Fruit fly (Drosophila melanogaster) ovary, adult (tissue): Measurements from ENCODE around the gene Spt6.

Experiments
- CG17801 ChIP-seq: fragments of 200-800 bp; optimal IDR thresholded peaks from 2 replicates; lab custom pipeline; 2019; ENCODE audit warnings: missing biosample characterization, mild to moderate bottlenecking, missing genetic modification characterization, moderate library complexity; ENCODE audit not compliant: partially characterized antibody

Gene Spt6

DNA sequence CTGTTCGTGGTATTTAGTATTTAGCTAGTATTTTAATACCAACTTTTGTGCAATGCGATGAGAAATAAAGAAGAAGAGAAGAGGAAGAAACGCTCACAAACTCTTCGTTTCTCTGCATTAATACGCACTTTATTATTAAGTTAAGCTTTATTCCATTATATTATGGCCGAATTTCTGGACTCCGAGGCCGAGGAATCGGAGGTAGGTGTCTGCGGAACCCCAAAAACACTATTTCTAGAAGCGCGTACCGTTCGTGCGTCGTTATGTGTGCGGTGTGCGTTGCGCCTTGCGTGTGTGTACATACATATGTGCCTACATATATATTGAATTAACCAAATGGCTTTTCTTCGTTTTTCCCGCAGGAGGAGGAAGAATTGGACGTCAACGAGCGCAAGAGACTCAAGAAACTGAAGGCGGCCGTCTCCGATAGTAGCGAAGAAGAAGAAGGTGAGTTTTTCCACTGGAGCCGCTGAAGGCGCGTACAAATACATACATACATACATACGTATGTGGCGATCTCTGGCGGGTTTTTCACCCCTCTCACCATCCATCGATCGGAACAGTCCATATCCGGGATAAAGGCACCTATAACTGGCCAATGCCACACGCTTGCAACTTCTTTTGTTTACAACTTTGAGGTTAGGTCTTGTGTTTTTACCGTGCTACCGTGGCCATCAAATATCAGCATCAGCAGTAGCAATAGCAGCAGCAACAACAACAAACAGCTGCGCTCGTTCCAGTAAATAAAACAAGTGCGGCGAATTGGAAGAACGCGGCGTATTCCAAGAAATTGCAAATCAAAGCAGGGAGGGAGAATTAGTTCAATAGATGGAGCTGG, at the start of gene Spt6:
TSS of gene Spt6 (plus strand) at position 53 of the 838 bp plus-strand sequence.
- peak; percentile 34 for TF ChIP-seq CG17801 (GFP tag; lab: Kevin White, UChicago)

DNA sequence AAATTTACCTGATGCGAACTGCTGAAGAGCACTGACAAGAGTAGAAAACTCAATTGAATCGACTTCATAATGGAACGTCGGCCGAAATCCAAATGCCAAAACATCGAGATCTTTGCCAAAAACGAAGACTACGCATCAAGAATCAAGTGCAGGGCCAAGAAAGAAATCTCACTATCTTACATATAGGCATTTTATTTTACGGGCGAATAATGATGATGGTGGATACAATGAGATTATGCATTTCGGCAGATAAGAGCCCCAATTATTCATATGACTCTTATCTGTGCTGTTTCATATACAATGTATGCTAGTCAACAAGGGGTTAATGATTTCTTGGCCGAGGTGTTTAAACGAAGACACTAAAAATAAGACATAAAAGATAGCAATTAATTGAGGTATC, 48.4 kb upstream of the Spt6 start, which contains the start of gene Btnd:
TSS of gene Btnd (minus strand) at position 101 of the 400 bp plus-strand sequence.
- TF ChIP-seq CG17801 (GFP tag; lab: Kevin White, UChicago): no peak

DNA sequence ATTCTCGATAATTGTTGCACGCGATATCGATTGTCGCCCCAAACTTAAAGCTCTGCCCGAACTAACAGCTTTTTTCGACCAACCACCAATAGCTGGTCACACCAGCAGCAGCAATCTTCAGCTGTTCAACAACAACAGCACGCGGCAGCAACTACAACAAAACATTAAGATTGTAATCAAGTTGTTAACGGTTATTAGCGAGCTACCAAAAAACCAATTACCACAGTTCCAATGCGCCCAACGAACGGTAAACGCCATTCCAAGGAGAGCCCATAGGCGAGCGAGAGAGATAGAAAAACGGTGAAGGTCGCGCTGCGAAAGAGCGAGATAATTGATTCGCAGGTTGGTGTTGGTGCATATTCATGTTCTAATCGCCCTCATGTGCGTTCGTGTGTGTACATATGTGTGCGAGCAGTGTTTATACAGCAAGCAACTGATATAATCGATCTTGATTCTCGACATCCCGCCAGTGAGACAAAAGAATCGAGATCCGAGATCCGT, 47.7 kb upstream of the Spt6 start, which contains the start of gene Efr:
TSS of gene Efr (plus strand) at position 113 of the 501 bp plus-strand sequence.
- TF ChIP-seq CG17801 (GFP tag; lab: Kevin White, UChicago): peak; percentile 15

DNA sequence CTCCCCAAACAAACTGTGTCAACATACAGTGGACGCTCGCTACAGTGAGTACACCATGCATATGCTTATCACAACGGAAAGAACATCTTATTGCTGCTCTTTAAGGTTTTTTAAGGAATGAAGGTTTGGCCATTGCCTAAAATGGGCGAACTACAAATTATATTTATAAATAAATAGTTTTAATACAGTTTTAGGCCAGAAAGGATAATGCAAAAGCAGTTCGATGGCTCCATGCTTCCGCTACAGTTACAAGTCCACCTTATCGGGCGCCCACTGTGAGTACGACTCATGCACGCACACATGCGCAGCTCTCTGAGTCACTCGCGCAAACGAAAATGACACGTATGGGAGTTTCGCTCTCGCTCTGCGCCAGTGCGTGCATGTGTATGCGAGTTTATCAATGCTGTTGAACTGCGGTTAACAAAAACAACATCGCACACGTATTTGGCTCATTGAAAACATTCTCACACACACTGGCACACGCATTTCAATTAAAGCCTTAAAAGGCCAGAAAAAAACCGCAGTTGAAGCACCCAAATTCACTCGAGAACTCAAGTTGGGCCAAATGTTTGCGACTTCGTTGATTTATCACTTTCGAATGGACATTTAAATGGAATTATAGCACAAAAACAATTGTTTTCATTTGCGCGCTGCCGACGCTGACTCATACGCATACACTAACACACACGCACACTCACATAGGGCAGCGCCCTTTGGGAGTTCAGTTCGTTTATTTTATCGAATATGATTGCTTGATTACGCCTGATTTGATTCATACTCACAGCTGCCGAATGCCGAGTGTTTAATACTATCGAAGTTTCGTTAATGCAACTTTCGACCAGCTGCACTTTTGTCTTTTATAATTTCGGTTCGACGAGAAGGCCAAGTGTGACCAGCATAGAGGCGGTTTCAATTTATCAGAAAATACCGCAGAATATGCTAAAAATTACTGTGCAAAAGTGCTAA, 43.1 kb upstream of the Spt6 start, which contains the start of gene sqh:
TSS of gene sqh (minus strand) at position 916 of the 966 bp plus-strand sequence.
- peak; percentile 89 for TF ChIP-seq CG17801 (GFP tag; lab: Kevin White, UChicago)

DNA sequence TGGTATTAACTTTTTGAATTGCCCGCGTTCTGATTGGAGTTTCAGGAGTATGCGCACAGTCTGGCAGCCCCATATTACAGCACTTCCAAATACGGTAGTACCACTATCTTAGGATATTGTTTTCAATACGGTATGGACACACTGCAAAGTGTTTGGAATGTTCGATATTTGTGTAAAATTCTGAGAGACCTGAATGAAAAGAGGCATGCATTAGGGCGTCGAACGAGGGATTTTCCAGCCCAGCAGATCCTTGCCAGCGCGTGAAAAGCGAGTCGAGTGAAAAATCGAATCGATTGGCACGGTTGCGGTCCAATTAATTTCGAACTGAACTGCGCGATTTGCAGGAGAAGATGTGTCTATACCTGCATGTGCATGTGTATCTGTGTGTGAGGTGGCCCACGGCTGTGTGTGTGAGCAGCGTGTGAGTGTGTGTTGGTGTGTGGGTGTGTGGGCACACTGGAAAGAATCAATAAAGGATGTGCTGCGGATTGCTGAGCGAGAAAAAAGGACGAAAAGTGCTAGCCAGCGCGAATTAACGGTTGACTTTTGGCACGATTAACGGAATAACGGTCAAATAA, 42.0 kb upstream of the Spt6 start, which contains the start of gene dtn:
TSS of gene dtn (plus strand) at position 176 of the 578 bp plus-strand sequence.
- no peak for TF ChIP-seq CG17801 (GFP tag; lab: Kevin White, UChicago)

DNA sequence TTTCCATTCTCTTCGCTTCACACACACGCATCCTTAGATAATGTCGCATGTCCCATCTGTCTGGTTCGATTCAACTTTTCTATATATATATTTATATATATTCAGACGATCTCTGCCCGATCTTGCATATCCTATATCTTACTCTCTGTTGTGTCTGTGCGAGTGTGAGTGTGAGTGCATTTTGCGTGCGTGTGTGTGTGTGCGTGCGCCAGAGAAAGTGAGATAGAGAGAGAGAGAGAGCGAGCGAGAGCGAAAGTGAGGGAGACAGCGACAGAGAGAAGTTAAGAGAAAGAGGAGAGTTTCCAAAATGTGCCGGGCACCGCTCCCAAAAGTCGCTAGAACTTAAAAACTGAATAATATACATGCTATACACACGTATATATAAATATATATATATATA, 35.8 kb upstream of the Spt6 start:
- TF ChIP-seq CG17801 (GFP tag; lab: Kevin White, UChicago): no peak

DNA sequence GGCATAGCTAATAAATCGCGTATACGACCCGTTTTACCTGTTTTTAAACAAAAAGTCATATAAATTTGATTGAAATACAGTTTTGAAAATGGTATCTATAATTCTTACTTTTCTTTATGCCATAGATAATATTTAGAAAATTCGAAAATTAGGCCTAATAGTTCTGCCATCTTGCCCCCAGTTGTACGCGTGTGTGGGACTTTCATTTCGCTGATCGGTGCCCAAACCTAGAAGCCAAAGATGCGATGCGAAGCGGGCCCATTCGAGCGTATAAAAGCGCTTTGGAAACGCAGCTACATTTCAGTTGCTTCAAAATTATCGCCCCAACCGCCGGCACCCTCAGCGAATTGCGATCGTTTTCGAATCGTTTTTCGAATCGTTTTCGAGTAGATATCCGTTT, 30.6 kb upstream of the Spt6 start, which contains the start of gene CG14445:
TSS of gene CG14445 (plus strand) at position 301 of the 400 bp plus-strand sequence.
- TF ChIP-seq CG17801 (GFP tag; lab: Kevin White, UChicago): no peak

DNA sequence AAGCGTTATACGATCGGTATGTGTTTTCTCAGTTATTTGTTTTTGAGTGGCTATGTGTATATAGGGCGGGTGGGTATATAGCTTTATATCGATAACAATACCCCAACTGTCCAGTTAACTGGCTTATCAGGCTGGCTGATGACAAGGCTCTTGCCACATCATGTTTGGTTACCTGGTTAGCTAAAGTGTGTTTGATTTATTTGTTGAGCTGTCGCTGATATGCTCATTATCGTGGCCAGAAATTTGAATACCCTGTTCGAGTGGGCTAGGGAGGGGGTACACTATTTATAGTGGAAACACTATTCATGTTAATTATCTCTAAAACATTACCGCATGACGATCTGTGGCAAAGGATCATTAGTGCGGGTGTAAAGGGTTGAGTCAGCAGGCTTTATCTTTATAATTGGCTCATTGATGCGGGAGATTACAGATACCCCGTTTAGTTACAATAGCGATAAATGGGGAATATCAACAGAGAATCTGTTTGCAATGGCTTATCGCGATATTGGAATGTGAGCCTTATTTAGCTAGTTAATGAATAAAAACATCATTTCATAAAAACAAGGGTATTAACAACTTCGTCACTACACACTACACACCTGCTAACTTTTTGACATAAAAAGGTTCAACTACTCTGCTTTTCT, 14.6 kb upstream of the Spt6 start:
- TF ChIP-seq CG17801 (GFP tag; lab: Kevin White, UChicago): no peak

DNA sequence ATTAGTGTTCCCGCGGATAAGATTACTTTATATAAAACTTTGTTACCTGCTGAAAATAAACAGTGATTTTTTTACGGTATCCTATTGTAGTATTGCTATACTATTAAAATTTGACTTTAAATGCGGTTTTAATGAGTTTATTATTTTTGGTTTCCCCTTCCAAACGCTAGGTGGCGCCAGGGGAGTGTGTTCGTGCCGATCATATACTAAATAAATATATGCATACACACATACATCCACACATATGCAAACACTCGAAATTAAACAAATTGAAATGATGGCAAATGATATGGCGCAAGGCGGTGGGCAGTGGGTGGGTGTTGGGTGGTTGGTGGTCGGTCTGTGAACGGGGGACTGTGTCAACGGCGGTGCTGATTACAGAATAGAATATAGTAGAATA, 13.9 kb upstream of the Spt6 start:
- TF ChIP-seq CG17801 (GFP tag; lab: Kevin White, UChicago): no peak

DNA sequence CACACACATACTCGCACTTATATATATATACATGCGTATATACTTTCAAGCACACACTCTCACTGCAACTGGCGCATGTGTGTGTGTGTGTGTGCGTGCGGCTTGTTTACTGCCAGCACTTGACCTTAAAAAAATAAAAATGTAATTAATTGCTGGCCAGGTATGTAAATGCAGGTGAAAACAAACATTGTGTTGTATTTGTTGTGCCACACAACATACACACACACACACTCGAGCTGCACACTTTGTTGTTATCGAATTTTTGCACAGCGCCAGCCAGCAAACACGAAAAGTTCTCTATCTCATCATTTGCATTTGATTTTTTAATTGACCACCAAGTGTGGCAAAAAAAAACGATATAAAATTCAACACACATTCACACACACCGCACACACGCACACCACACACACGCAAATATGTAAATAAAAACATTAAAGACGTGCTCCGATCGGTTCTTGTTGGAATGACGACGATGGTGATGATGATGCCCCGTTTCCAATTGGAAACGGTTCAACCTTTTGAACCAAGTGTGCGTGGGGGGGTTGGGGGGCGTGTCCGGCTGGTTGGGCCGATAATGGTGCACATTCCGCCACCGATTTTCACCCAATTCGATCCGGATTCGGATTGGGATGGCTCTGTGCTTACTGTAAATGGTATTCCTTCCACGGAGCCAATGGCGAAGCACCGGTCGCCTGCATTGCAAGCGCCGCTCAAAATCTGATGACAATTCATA, 12.8 kb upstream of the Spt6 start:
- no peak for TF ChIP-seq CG17801 (GFP tag; lab: Kevin White, UChicago)

DNA sequence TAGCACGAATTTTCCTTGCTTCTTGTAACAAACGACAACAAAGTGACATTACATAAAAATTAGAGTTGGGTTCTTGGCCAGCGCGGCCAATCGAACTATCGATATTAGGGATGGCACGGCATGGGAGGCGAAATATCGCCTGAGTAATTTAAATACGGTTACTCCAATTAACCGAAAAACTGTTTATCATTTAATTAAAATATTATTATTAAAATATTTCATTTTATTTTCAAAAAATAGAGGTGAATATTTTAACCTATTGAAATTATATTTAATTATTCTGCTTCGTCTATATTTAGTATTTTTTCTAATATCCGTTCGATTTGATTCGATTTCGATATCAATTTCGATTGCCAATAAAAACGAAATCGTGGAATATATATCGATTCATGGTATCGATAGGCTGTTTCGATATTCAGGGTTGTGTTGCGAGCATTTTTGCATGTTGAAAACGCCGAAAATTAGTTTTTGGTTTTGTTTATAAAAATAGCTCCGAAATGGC, 12.1 kb upstream of the Spt6 start, which contains the start of the genes Rbcn-3A and Spx:
TSS of gene Rbcn-3A (minus strand) at position 74 of the 502 bp plus-strand sequence.
TSS of gene Spx (plus strand) at position 409 of the 502 bp plus-strand sequence.
- TF ChIP-seq CG17801 (GFP tag; lab: Kevin White, UChicago): peak; percentile 35

DNA sequence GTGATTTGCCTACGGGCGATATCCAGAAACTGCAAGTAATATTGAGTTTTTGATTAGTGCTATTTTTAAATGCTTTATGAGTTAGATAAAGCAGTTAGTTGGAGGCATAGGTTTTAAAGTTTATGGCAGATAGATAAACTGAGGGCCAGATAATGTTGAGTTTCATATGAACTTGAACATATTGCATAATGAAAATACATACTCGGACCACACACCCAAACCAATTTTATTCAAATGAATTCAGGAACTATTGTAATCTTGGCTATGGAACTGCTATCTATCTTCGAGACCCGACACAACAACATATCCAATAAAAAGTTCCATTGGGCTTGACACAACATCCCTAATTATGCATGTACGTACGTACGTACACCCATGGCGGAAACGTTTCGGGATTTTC, 7.9 kb upstream of the Spt6 start:
- no peak for TF ChIP-seq CG17801 (GFP tag; lab: Kevin White, UChicago)

DNA sequence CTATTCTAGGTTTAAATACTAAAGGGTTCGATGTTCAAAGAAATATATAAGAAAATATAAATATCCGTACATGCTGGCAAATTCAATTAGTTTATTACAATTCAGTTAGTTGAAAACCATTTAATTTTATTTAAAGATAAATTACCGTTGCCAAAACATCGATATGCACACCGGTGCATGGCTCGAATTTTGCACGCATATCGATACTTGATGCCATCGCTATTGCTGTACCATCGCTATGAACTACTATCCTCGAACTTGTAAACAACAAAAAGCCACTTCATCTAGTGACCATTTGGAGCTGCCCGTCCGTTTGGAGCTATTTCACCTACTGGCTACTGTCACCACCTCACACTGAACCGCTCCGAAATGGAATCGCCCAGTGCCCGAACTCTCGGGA, 6.7 kb upstream of the Spt6 start, which contains the start of gene Josd:
TSS of gene Josd (plus strand) at position 270 of the 400 bp plus-strand sequence.
- no peak for TF ChIP-seq CG17801 (GFP tag; lab: Kevin White, UChicago)
